Worm (Caenorhabditis elegans) whole organism, L1 larva: ENCODE data around the gene cyy-1.

Source experiments
- C16A3.4 ChIP-seq: fragments of 150-350 bp; optimal IDR thresholded peaks from 2 replicates; lab custom pipeline; 2014; ENCODE audit warnings: missing biosample characterization, missing genetic modification characterization
- C34B4.2 ChIP-seq: sonication (generic microtip); optimal IDR thresholded peaks from 2 replicates; lab custom pipeline; 2017; ENCODE audit warnings: mild to moderate bottlenecking, missing genetic modification characterization, missing compliant biosample characterization
- ama-1 ChIP-seq: fragments of 150-350 bp; optimal IDR thresholded peaks from 2 replicates; lab custom pipeline; 2014
- blmp-1 ChIP-seq: fragments of 150-350 bp; optimal IDR thresholded peaks from 2 replicates; lab custom pipeline; 2014; ENCODE audit warnings: missing biosample characterization, missing genetic modification characterization
- ceh-8 ChIP-seq: fragments of 200-800 bp; sonication (Bioruptor generic); optimal IDR thresholded peaks from 2 replicates; lab custom pipeline; 2018; ENCODE audit warnings: mild to moderate bottlenecking, missing genetic modification characterization, moderate library complexity, missing compliant biosample characterization
- ceh-82 ChIP-seq, 3 experiments: fragments of 150-350 bp in 1 of 3; sonication (generic microtip) in 2 of 3; optimal IDR thresholded peaks; 2 replicates each; lab custom pipeline; 2014 to 2017; ENCODE audit warnings: missing biosample characterization in 3 of 3, missing genetic modification characterization in 3 of 3
- ceh-88 ChIP-seq: fragments of 200-800 bp; sonication (Bioruptor generic); IDR thresholded peaks from 2 replicates; pipeline ENCODE4 v1.3.6; 2022; ENCODE audit warnings: missing genetic modification characterization, missing compliant biosample characterization
- ces-1 ChIP-seq: fragments of 150-350 bp; optimal IDR thresholded peaks from 2 replicates; lab custom pipeline; 2014; ENCODE audit warnings: missing biosample characterization, missing genetic modification reagents, missing genetic modification characterization
- dpl-1 ChIP-seq, 3 experiments: fragments of 150-350 bp in 2 of 3; sonication (generic microtip) in 1 of 3; optimal IDR thresholded peaks; 2 replicates each; lab custom pipeline; 2014 to 2017; ENCODE audit warnings: missing biosample characterization in 3 of 3, missing genetic modification characterization in 3 of 3, missing genetic modification reagents in 3 of 3
- egl-13 ChIP-seq: sonication (generic microtip); optimal IDR thresholded peaks from 2 replicates; lab custom pipeline; 2016; ENCODE audit warnings: missing genotype, missing genetic modification reagents, missing genetic modification characterization, missing compliant biosample characterization
- ets-5 ChIP-seq: fragments of 200-800 bp; sonication (Bioruptor generic); IDR thresholded peaks from 2 replicates; pipeline ENCODE4 v1.3.6; 2022; ENCODE audit warnings: missing genetic modification characterization, missing compliant biosample characterization
- fkh-4 ChIP-seq: sonication (generic microtip); optimal IDR thresholded peaks from 2 replicates; lab custom pipeline; 2016; ENCODE audit warnings: missing compliant biosample characterization, missing genetic modification characterization, borderline replicate concordance
- fkh-8 ChIP-seq: sonication (generic microtip); optimal IDR thresholded peaks from 2 replicates; lab custom pipeline; 2016; ENCODE audit warnings: mild to moderate bottlenecking, missing genetic modification characterization, missing compliant biosample characterization
- grh-1 ChIP-seq: fragments of 200-800 bp; sonication (Bioruptor generic); IDR thresholded peaks from 2 replicates; pipeline ENCODE4 v1.3.6; 2022; ENCODE audit warnings: missing genetic modification reagents, missing genetic modification characterization, missing compliant biosample characterization
- hlh-17 ChIP-seq: fragments of 200-800 bp; sonication (Bioruptor generic); optimal IDR thresholded peaks from 2 replicates; lab custom pipeline; 2018; ENCODE audit warnings: missing genetic modification characterization, mild to moderate bottlenecking, missing compliant biosample characterization, moderate library complexity, borderline replicate concordance
- hpl-2 ChIP-seq: fragments of 150-350 bp; optimal IDR thresholded peaks from 2 replicates; lab custom pipeline; 2014; ENCODE audit warnings: missing biosample characterization, missing genetic modification reagents, missing genetic modification characterization
- irx-1 ChIP-seq: sonication (generic microtip); optimal IDR thresholded peaks from 2 replicates; lab custom pipeline; 2016; ENCODE audit warnings: missing genetic modification characterization, missing compliant biosample characterization
- jun-1 ChIP-seq: fragments of 150-350 bp; optimal IDR thresholded peaks from 2 replicates; lab custom pipeline; 2014; ENCODE audit warnings: missing biosample characterization, missing genetic modification reagents, missing genetic modification characterization
- lin-13 ChIP-seq: fragments of 150-350 bp; optimal IDR thresholded peaks from 2 replicates; lab custom pipeline; 2014; ENCODE audit warnings: missing biosample characterization, missing genetic modification reagents, missing genetic modification characterization
- lin-14 ChIP-seq: fragments of 200-800 bp; sonication (Bioruptor generic); optimal IDR thresholded peaks from 2 replicates; lab custom pipeline; 2018; ENCODE audit warnings: mild to moderate bottlenecking, missing genetic modification characterization, moderate library complexity, missing compliant biosample characterization
- lin-35 ChIP-seq, 2 experiments: fragments of 150-350 bp; optimal IDR thresholded peaks; 2 replicates each; lab custom pipeline; 2014; ENCODE audit warnings: missing biosample characterization in 2 of 2, missing genetic modification characterization in 2 of 2, missing genetic modification reagents in 2 of 2
- lin-39 ChIP-seq: fragments of 150-350 bp; optimal IDR thresholded peaks from 2 replicates; lab custom pipeline; 2014; ENCODE audit warnings: missing biosample characterization, missing genetic modification reagents, missing genetic modification characterization
- lir-3 ChIP-seq: sonication (generic microtip); optimal IDR thresholded peaks from 2 replicates; lab custom pipeline; 2016; ENCODE audit warnings: mild to moderate bottlenecking, missing genetic modification characterization, moderate library complexity, missing compliant biosample characterization; ENCODE audit not compliant: poor library complexity
- lsy-2 ChIP-seq, 2 experiments: fragments of 150-350 bp; optimal IDR thresholded peaks; 2 replicates each; lab custom pipeline; 2014; ENCODE audit warnings: missing biosample characterization in 2 of 2, missing genetic modification characterization in 2 of 2
- mdl-1 ChIP-seq, 2 experiments: fragments of 150-350 bp; optimal IDR thresholded peaks; 2 replicates each; lab custom pipeline; 2014 to 2017; ENCODE audit warnings: missing biosample characterization in 2 of 2, missing genetic modification characterization in 2 of 2, inconsistent platforms in 1 of 2
- mef-2 ChIP-seq: fragments of 150-350 bp; optimal IDR thresholded peaks from 2 replicates; lab custom pipeline; 2014; ENCODE audit warnings: missing biosample characterization, missing genetic modification characterization
- mep-1 ChIP-seq: fragments of 150-350 bp; optimal IDR thresholded peaks from 2 replicates; lab custom pipeline; 2014; ENCODE audit warnings: missing biosample characterization, missing genetic modification characterization
- nhr-11 ChIP-seq: fragments of 150-350 bp; optimal IDR thresholded peaks from 2 replicates; lab custom pipeline; 2014; ENCODE audit warnings: missing biosample characterization, missing genetic modification characterization
- nhr-12 ChIP-seq: sonication (generic microtip); optimal IDR thresholded peaks from 2 replicates; lab custom pipeline; 2017; ENCODE audit warnings: missing biosample characterization, missing genetic modification characterization
- nhr-28 ChIP-seq: fragments of 150-350 bp; optimal IDR thresholded peaks from 2 replicates; lab custom pipeline; 2014; ENCODE audit warnings: missing biosample characterization, missing genetic modification characterization
- nhr-71 ChIP-seq: sonication (generic microtip); optimal IDR thresholded peaks from 2 replicates; lab custom pipeline; 2016; ENCODE audit warnings: mild to moderate bottlenecking, missing genetic modification characterization, moderate library complexity, missing compliant biosample characterization
- nhr-84 ChIP-seq: sonication (generic microtip); optimal IDR thresholded peaks from 2 replicates; lab custom pipeline; 2017; ENCODE audit warnings: missing biosample characterization, missing genetic modification characterization
- nhr-85 ChIP-seq: sonication (generic microtip); peaks from one replicate; lab custom pipeline; 2016; ENCODE audit warnings: missing genetic modification characterization, inconsistent platforms, missing compliant biosample characterization
- nhr-90 ChIP-seq: sonication (generic microtip); optimal IDR thresholded peaks from 2 replicates; lab custom pipeline; 2016; ENCODE audit warnings: mild to moderate bottlenecking, missing genetic modification characterization, missing compliant biosample characterization; ENCODE audit not compliant: poor library complexity
- pag-3 ChIP-seq: sonication (generic microtip); optimal IDR thresholded peaks from 2 replicates; lab custom pipeline; 2017; ENCODE audit warnings: missing genetic modification characterization, mild to moderate bottlenecking, missing compliant biosample characterization, antibody characterized with exemption, borderline replicate concordance; ENCODE audit not compliant: insufficient read depth
- pax-3 ChIP-seq: fragments of 200-800 bp; sonication (Bioruptor generic); optimal IDR thresholded peaks from 2 replicates; lab custom pipeline; 2018; ENCODE audit warnings: mild to moderate bottlenecking, missing genetic modification characterization, moderate library complexity, missing compliant biosample characterization
- pqm-1 ChIP-seq: sonication (generic microtip); optimal IDR thresholded peaks from 3 replicates; lab custom pipeline; 2017; ENCODE audit warnings: missing biosample characterization, missing genetic modification characterization
- skn-1 ChIP-seq: fragments of 150-350 bp; optimal IDR thresholded peaks from 2 replicates; lab custom pipeline; 2014; ENCODE audit warnings: missing biosample characterization, missing genetic modification characterization
- snu-23 ChIP-seq: sonication (generic microtip); optimal IDR thresholded peaks from 2 replicates; lab custom pipeline; 2016; ENCODE audit warnings: missing genetic modification characterization, missing compliant biosample characterization
- sup-37 ChIP-seq: fragments of 200-800 bp; sonication (Bioruptor generic); optimal IDR thresholded peaks from 2 replicates; lab custom pipeline; 2018; ENCODE audit warnings: mild to moderate bottlenecking, missing genetic modification characterization, missing compliant biosample characterization
- swsn-7 ChIP-seq: sonication (generic microtip); optimal IDR thresholded peaks from 2 replicates; lab custom pipeline; 2016; ENCODE audit warnings: missing genetic modification characterization, missing compliant biosample characterization
- tbx-2 ChIP-seq: sonication (generic microtip); optimal IDR thresholded peaks from 2 replicates; lab custom pipeline; 2016; ENCODE audit warnings: missing genetic modification characterization, missing compliant biosample characterization
- unc-62 ChIP-seq: fragments of 150-350 bp; optimal IDR thresholded peaks from 2 replicates; lab custom pipeline; 2014; ENCODE audit warnings: missing biosample characterization, missing genetic modification reagents, missing genetic modification characterization
- unc-98 ChIP-seq: fragments of 200-800 bp; sonication (Bioruptor generic); IDR thresholded peaks from 2 replicates; pipeline ENCODE4 v1.3.6; 2022; ENCODE audit warnings: missing genetic modification characterization, missing compliant biosample characterization
- xbp-1 ChIP-seq: sonication (generic microtip); optimal IDR thresholded peaks from 2 replicates; lab custom pipeline; 2016; ENCODE audit warnings: missing genetic modification characterization, missing compliant biosample characterization
- zip-4 ChIP-seq: fragments of 200-800 bp; sonication (Bioruptor generic); optimal IDR thresholded peaks from 2 replicates; lab custom pipeline; 2018; ENCODE audit warnings: mild to moderate bottlenecking, missing genetic modification characterization, moderate library complexity, missing compliant biosample characterization

The cyy-1 gene

DNA sequence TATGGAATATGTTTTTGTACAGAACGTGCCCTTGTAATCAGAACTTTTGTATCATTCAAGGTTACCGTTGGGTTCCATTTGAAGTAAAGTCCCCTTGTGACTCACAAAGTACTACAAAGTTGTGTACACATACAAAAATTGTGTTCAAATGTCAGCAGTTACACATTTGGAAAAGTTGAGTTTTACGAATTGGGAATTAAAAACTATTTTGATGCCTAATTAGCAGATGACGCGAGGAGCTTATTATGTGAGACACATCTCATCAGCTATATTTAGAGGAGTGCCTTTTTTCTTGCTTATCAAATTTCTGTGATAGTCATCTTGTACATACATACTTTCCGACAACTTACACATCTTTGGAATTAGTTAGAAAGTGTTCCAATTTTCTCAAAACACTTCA lies 7.8 kb downstream of the cyy-1 start:
- TF ChIP-seq mef-2 (tag; lab: Kevin White, UChicago) (no peak), C16A3.4 (tag; lab: Kevin White, UChicago) (no peak), blmp-1 (tag; lab: Kevin White, UChicago) (no peak), lir-3 (tag; lab: Kevin White, UChicago) (no peak), swsn-7 (tag; lab: Kevin White, UChicago) (no peak), nhr-11 (tag; lab: Kevin White, UChicago) (no peak), pag-3 (no peak), ceh-8 (GFP tag; lab: Kevin White, UChicago) (peak; percentile 55)
- TF ChIP-seq, all 84 proteins: peak for 1

DNA sequence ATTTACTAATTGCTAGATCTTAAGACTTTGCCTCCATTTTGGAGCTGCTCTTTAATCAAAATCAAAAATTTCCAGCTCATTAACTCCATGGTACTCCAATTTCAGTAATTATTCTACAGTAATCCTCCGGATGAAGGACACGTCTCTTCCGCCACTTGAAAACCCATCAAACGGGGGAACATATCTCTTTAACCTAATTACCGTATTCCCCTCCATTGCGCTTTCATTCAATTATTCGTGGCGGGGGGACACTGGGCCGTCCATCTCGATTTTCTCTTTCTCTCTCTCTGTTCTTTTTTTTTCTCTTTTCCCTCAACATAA lies 11.2 kb downstream of the cyy-1 start:
- TF ChIP-seq lsy-2 (tag; optimal IDR thresholded peaks at IDR 0.05; lab: Kevin White, UChicago) (no peak), blmp-1 (tag; lab: Kevin White, UChicago) (peak; percentile 84), nhr-11 (tag; lab: Kevin White, UChicago) (no peak), sup-37 (GFP tag; lab: Kevin White, UChicago) (no peak), jun-1 (tag; lab: Kevin White, UChicago) (no peak), nhr-90 (tag; lab: Kevin White, UChicago) (no peak), lin-13 (GFP tag; lab: Kevin White, UChicago) (no peak), hlh-17 (GFP tag; lab: Kevin White, UChicago) (no peak), nhr-84 (tag; lab: Kevin White, UChicago) (no peak), hpl-2 (no peak), ceh-8 (GFP tag; lab: Kevin White, UChicago) (no peak), tbx-2 (tag; lab: Kevin White, UChicago) (no peak), ceh-88 (GFP tag; lab: Robert Waterston, UW) (no peak), mep-1 (peak; percentile 8), ceh-82 (tag; optimal IDR thresholded peaks at IDR 0.05; lab: Kevin White, UChicago) (no peak), ces-1 (GFP tag; lab: Kevin White, UChicago) (peak; percentile 92), nhr-12 (tag; lab: Kevin White, UChicago) (no peak), mdl-1 (tag; optimal IDR thresholded peaks at IDR 0.05; lab: Kevin White, UChicago) (no peak)
- TF ChIP-seq, all 84 proteins: peak for 3

- TF ChIP-seq lsy-2 (tag; optimal IDR thresholded peaks at IDR 0.05; lab: Kevin White, UChicago), result peak; percentile 98 to 99
- peak; percentile 99 for TF ChIP-seq xbp-1
- TF ChIP-seq lin-13 (GFP tag; lab: Kevin White, UChicago), result peak; percentile 92
- TF ChIP-seq nhr-28 (tag; lab: Kevin White, UChicago), result no peak
- peak; percentile 77 to 83 for TF ChIP-seq lin-35 (GFP tag; optimal IDR thresholded peaks at IDR 0.05; lab: Kevin White, UChicago)
- peak; percentile 97 for TF ChIP-seq snu-23
- TF ChIP-seq unc-62 (GFP tag; lab: Kevin White, UChicago), result no peak
- peak; percentile 75 for TF ChIP-seq lir-3 (tag; lab: Kevin White, UChicago)
- peak; percentile 98 for TF ChIP-seq lin-14 (GFP tag; lab: Kevin White, UChicago)
- peak; percentile 98 for TF ChIP-seq nhr-71 (tag; lab: Kevin White, UChicago)
- peak; percentile 93 for TF ChIP-seq mep-1
- TF ChIP-seq unc-98 (GFP tag; lab: Robert Waterston, UW), result 0 out of 2 replicates have a peak, but pooled peaks have one; percentile 16
- TF ChIP-seq nhr-85 (tag; lab: Kevin White, UChicago), result peak; percentile 95
- peak; percentile 84 for TF ChIP-seq lin-39 (tag; lab: Kevin White, UChicago)
- TF ChIP-seq ets-5, result no peak
- peak; percentile 75 for TF ChIP-seq grh-1 (GFP tag; lab: Robert Waterston, UW)
- no peak for TF ChIP-seq pqm-1 (tag; lab: Kevin White, UChicago)
- peak; percentile 93 for TF ChIP-seq irx-1 (tag; lab: Kevin White, UChicago)
- peak; percentile 83 for TF ChIP-seq skn-1 (tag; lab: Kevin White, UChicago)
- TF ChIP-seq ama-1 (lab: Kevin White, UChicago), result no peak
- TF ChIP-seq egl-13 (tag; lab: Kevin White, UChicago), result peak; percentile 92
- peak; percentile 79 for TF ChIP-seq fkh-4 (tag; lab: Kevin White, UChicago)
- TF ChIP-seq C34B4.2, result peak; percentile 8
- TF ChIP-seq zip-4 (GFP tag; lab: Kevin White, UChicago), result peak; percentile 81
- TF ChIP-seq fkh-8, result peak; percentile 92
- TF ChIP-seq nhr-84 (tag; lab: Kevin White, UChicago), result no peak
- TF ChIP-seq pax-3 (tag; lab: Kevin White, UChicago), result peak; percentile 81
- peak; percentile 80 for TF ChIP-seq sup-37 (GFP tag; lab: Kevin White, UChicago)
- peak; percentile 66 to 73 (median 66) for TF ChIP-seq dpl-1 (GFP tag; optimal IDR thresholded peaks at IDR 0.05; lab: Kevin White, UChicago)
- no peak for TF ChIP-seq nhr-12 (tag; lab: Kevin White, UChicago)
Measured at ce11 chrIII:8417192-8417967, 11.7 kb downstream of the cyy-1 start.
